Worm (Caenorhabditis elegans): ENCODE data around the gene F53F8.4.

F53F8.4 gene

DNA sequence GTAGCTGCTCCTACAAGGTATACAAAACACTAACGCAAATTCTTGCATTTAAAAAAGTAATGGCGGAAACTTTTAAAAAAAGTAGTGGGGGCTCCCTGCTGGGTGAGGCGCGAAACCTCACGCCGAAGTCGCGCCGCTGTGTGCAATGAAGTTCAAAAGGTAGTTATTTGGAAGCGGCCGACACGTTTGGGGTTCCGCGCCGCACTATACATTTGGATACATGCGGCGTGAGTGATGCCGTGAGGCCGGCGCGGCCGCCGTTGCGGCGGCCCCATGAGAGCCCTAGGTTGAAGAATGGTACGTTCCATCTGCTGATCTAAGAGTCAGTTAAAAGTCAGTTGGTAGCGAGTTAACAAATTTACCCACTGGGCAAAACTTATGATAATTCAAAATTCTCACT lies 9.7 kb downstream of the F53F8.4 start:
- TF ChIP-seq snpc-4 (GFP tag; optimal IDR thresholded peaks at IDR 0.05): peak; percentile 38
- peak in 2 of 4 experiments; percentile 87 to 90 for TF ChIP-seq snpc-4 (tag; optimal IDR thresholded peaks at IDR 0.05)
- TF ChIP-seq lin-35 (GFP tag; optimal IDR thresholded peaks at IDR 0.05): no peak
- no peak for TF ChIP-seq F57A8.1 (GFP tag; optimal IDR thresholded peaks at IDR 0.05)
- TF ChIP-seq snpc-1.1 (tag; optimal IDR thresholded peaks at IDR 0.05; ENCODE audit: insufficient read depth): peak; percentile 69
- TF ChIP-seq hmg-1.2 (GFP tag; IDR thresholded peaks at IDR 0.05): peak; percentile 23; the same call in 1 of the 2 replicates

DNA sequence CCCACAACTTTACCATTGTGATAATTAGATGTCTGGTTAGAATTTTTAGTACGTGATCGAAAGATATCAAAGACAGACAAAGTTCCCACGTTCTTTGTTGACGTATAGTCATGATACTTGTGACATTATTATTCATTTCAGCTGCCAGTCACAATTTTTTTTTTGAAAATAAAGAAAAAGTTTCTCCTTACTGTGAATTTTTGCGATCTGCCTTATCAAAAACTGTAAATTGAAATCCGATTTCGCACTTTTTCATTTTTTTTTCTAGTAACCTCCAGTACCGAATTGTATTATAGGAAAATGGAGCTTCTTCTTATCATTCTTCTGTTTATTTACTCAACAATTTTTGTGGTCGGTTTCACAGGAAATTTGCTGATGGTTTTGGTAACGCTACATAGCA lies 10.4 kb downstream of the F53F8.4 start, which contains the start of gene srsx-35:
Gene srsx-35 (plus strand): TSS at position 301 of the 400 bp plus-strand sequence.
- TF ChIP-seq mxl-1 (tag; optimal IDR thresholded peaks at IDR 0.05) (no peak), F23B12.7 (tag; optimal IDR thresholded peaks at IDR 0.05; ENCODE audit: insufficient read depth) (no peak), lin-54 (GFP tag; optimal IDR thresholded peaks at IDR 0.05) (no peak), Y56A3A.18 (GFP tag; IDR thresholded peaks at IDR 0.05) (no peak), tbp1 (GFP tag; optimal IDR thresholded peaks at IDR 0.05) (no peak)

DNA sequence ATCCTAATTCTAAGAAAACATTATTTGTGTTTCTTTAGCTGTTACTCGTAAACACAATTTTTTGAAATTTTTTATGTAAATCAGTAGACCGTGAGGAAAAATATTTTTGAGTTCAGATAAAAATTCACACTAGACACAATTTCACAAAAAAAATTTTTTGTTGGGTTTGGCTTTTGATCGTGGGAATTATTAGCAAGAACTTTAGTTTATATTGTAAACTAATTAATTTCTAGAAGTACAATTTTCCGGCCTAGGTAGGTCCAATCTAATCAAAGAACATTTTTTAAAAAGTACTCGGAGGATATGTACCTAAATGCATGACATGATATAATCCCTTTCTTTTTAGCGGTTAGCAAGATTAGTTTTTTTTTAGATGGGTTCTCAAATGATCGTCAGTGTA lies 11.3 kb downstream of the F53F8.4 start:
- TF ChIP-seq let-607 (tag; optimal IDR thresholded peaks at IDR 0.05) (no peak), ceh-40 (GFP tag; IDR thresholded peaks at IDR 0.05) (no peak), K11D2.4 (GFP tag; IDR thresholded peaks at IDR 0.05) (no peak), zfh-2 (GFP tag; conservative IDR thresholded peaks at IDR 0.05) (no peak), F52B5.7 (tag; optimal IDR thresholded peaks at IDR 0.05) (no peak), ztf-3 (GFP tag; optimal IDR thresholded peaks at IDR 0.05) (no peak), F33H1.4 (GFP tag; IDR thresholded peaks at IDR 0.05) (no peak), aptf-2 (GFP tag; conservative IDR thresholded peaks at IDR 0.05) (no peak), ztf-22 (GFP tag; optimal IDR thresholded peaks at IDR 0.05) (no peak), madf-8 (GFP tag; conservative IDR thresholded peaks at IDR 0.05) (no peak), attf-6 (GFP tag; IDR thresholded peaks at IDR 0.05) (no peak), Y79H2A.3 (GFP tag; conservative IDR thresholded peaks at IDR 0.05) (no peak), lin-35 (GFP tag; optimal IDR thresholded peaks at IDR 0.05) (no peak), athp-1 (tag; optimal IDR thresholded peaks at IDR 0.05) (no peak), sea-2 (GFP tag; IDR thresholded peaks at IDR 0.05) (no peak)

DNA sequence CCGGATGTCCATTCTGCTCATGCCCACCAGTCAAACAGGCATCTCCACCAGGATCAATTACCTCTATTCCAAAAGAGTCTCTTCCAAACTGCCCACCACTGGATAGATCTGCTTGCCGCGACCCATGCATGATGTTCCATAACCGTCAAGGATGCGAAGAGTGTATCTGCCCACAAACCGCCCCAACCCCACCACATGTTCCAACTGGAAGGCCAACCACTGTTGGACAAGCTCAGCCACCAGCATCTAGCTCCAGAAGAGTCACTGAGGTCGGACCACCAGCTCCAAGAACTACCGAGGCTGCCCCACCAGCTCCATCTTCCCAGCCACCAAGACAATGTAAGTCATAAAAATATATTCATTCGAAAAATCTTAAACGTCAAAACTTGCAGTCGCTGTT lies 20.9 kb downstream of the F53F8.4 start:
- TF ChIP-seq zfh-2 (GFP tag; conservative IDR thresholded peaks at IDR 0.05): peak; percentile 54; the same call in 1 of the 2 replicates
- no peak for TF ChIP-seq unc-130 (GFP tag; optimal IDR thresholded peaks at IDR 0.05)

DNA sequence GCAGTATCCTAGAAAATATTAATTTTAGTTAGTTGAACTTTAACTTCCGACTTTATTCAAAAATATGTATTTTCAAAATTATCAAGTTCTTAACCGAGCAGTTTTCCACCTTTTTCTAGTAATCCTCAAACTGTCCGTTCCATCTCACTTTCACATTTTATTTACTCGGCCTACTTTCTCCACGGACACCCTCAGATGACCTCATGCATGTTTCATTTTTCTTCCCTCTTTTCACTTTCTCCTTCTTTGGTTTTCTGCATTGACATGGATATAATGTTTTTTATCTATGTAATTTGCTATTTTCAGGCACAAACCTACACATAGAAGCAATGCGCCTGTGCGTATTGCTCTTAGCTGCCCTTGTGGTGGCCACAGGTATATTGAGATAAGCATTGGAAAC lies 24.6 kb downstream of the F53F8.4 start, which contains the start of gene mlt-11:
Gene mlt-11 (plus strand): TSS at position 301 of the 400 bp plus-strand sequence.
- TF ChIP-seq lir-1 (GFP tag; conservative IDR thresholded peaks at IDR 0.05) (no peak), hlh-26 (GFP tag; conservative IDR thresholded peaks at IDR 0.05) (no peak), Y79H2A.3 (GFP tag; conservative IDR thresholded peaks at IDR 0.05) (no peak), hmg-1.2 (GFP tag; IDR thresholded peaks at IDR 0.05) (no peak), nhr-120 (GFP tag; IDR thresholded peaks at IDR 0.05) (no peak), aptf-2 (GFP tag; conservative IDR thresholded peaks at IDR 0.05) (no peak), D2030.7 (GFP tag; IDR thresholded peaks at IDR 0.05) (no peak), ztf-3 (GFP tag; optimal IDR thresholded peaks at IDR 0.05) (no peak), rec-8 (tag; optimal IDR thresholded peaks at IDR 0.05) (no peak), F57A8.1 (GFP tag; optimal IDR thresholded peaks at IDR 0.05) (no peak), B0261.1 (tag; optimal IDR thresholded peaks at IDR 0.05) (no peak), pha-4 (tag; optimal IDR thresholded peaks at IDR 0.05) (no peak), nhr-90 (tag; optimal IDR thresholded peaks at IDR 0.05) (no peak), hrde-1 (tag; optimal IDR thresholded peaks at IDR 0.05; ENCODE audit: borderline replicate concordance) (no peak), madf-3 (GFP tag; IDR thresholded peaks at IDR 0.05) (no peak), ceh-91 (GFP tag; IDR thresholded peaks at IDR 0.05) (no peak), ceh-79 (tag; optimal IDR thresholded peaks at IDR 0.05) (no peak), ztf-22 (GFP tag; optimal IDR thresholded peaks at IDR 0.05) (no peak)
